Fruit fly (Drosophila melanogaster) whole organism, wandering third instar larva: ENCODE data around the gene CG10470.

ENCODE experiments used
- Abd-B ChIP-seq: fragments of >200 bp; optimal IDR thresholded peaks from 2 replicates; lab custom pipeline; 2017; ENCODE audit warnings: missing biosample characterization, missing genetic modification characterization
- CrebA ChIP-seq: fragments of 200-800 bp; sonication (Bioruptor generic); optimal IDR thresholded peaks from 2 replicates; lab custom pipeline; 2016; ENCODE audit warnings: missing biosample characterization, mild to moderate bottlenecking, missing genetic modification characterization, borderline replicate concordance
- Dfd ChIP-seq: fragments of >200 bp; optimal IDR thresholded peaks from 2 replicates; lab custom pipeline; 2017; ENCODE audit warnings: missing biosample characterization, missing genetic modification characterization
- Dif ChIP-seq: fragments of 200-275, 200-300 bp; sonication (Bioruptor generic); optimal IDR thresholded peaks from 2 replicates; lab custom pipeline; 2018; ENCODE audit warnings: missing biosample characterization, missing genetic modification characterization; ENCODE audit not compliant: partially characterized antibody
- Hnf4 ChIP-seq: fragments of 200-800 bp; sonication (Bioruptor generic); optimal IDR thresholded peaks from 2 replicates; lab custom pipeline; 2016; ENCODE audit warnings: missing biosample characterization, mild to moderate bottlenecking, missing genetic modification characterization
- Hr78 ChIP-seq: fragments of >200 bp; optimal IDR thresholded peaks from 2 replicates; lab custom pipeline; 2017; ENCODE audit warnings: missing biosample characterization, missing genetic modification characterization
- Hr83 ChIP-seq: fragments of 200-300 bp; sonication (Bioruptor generic); optimal IDR thresholded peaks from 2 replicates; lab custom pipeline; 2016; ENCODE audit warnings: missing biosample characterization, mild to moderate bottlenecking, missing genetic modification characterization, moderate library complexity; ENCODE audit not compliant: poor library complexity, severe bottlenecking
- Rel ChIP-seq, 2 experiments: fragments of 200-800 bp; sonication (Bioruptor generic) in 1 of 2; optimal IDR thresholded peaks; 2 replicates in 1 of 2; 3 replicates in 1 of 2; lab custom pipeline; 2016 to 2019; ENCODE audit warnings: mild to moderate bottlenecking in 2 of 2, missing biosample characterization in 2 of 2, missing genetic modification characterization in 2 of 2, moderate library complexity in 1 of 2
- Sp1 ChIP-seq: fragments of 200-800 bp; sonication (Bioruptor generic); optimal IDR thresholded peaks from 3 replicates; lab custom pipeline; 2019; ENCODE audit warnings: missing biosample characterization, mild to moderate bottlenecking, missing genetic modification characterization, moderate library complexity
- Vsx2 ChIP-seq: fragments of 200-300, 225-300 bp; sonication (Bioruptor generic); optimal IDR thresholded peaks from 2 replicates; lab custom pipeline; 2018; ENCODE audit warnings: missing biosample characterization, missing genetic modification characterization; ENCODE audit not compliant: partially characterized antibody
- brk ChIP-seq: fragments of 200-800 bp; sonication (Bioruptor generic); optimal IDR thresholded peaks from 2 replicates; lab custom pipeline; 2016; ENCODE audit warnings: missing biosample characterization, mild to moderate bottlenecking, missing genetic modification characterization
- dl ChIP-seq, 2 experiments: fragments of 175-275, 200-275 bp in 1 of 2; fragments of 200-275 bp in 1 of 2; sonication (Bioruptor generic); optimal IDR thresholded peaks; lab custom pipeline; 2018; ENCODE audit warnings: mild to moderate bottlenecking in 2 of 2, missing biosample characterization in 2 of 2, missing genetic modification characterization in 2 of 2, moderate library complexity in 2 of 2; ENCODE audit not compliant: partially characterized antibody in 2 of 2, insufficient read depth in 1 of 2
- dmrt93B ChIP-seq: fragments of 200-800 bp; sonication (Bioruptor generic); optimal IDR thresholded peaks from 2 replicates; lab custom pipeline; 2018; ENCODE audit warnings: missing biosample characterization, mild to moderate bottlenecking, missing genetic modification characterization
- dsf ChIP-seq: sonication (Bioruptor generic); optimal IDR thresholded peaks from 2 replicates; lab custom pipeline; 2016; ENCODE audit warnings: missing biosample characterization, missing genetic modification characterization, borderline replicate concordance
- ey ChIP-seq: fragments of 200-800 bp; sonication (Bioruptor generic); optimal IDR thresholded peaks from 2 replicates; lab custom pipeline; 2016; ENCODE audit warnings: missing biosample characterization, missing genetic modification characterization
- foxo ChIP-seq, 2 experiments: fragments of 200-800 bp; sonication (Bioruptor generic); optimal IDR thresholded peaks; 2 replicates in 1 of 2; 3 replicates in 1 of 2; lab custom pipeline; 2016 to 2017; ENCODE audit warnings: missing biosample characterization in 2 of 2, missing genetic modification characterization in 2 of 2
- h ChIP-seq: fragments of 200-800 bp; sonication (Bioruptor generic); optimal IDR thresholded peaks from 3 replicates; lab custom pipeline; 2016; ENCODE audit warnings: missing biosample characterization, mild to moderate bottlenecking, missing genetic modification characterization
- jim ChIP-seq: fragments of 175-275, 200-325 bp; sonication (Bioruptor generic); optimal IDR thresholded peaks from 2 replicates; lab custom pipeline; 2016; ENCODE audit warnings: missing biosample characterization, mild to moderate bottlenecking, missing genetic modification characterization
- lola ChIP-seq: fragments of >200 bp; optimal IDR thresholded peaks from 2 replicates; lab custom pipeline; 2017; ENCODE audit warnings: missing biosample characterization, missing genetic modification characterization
- pan ChIP-seq: fragments of >200 bp; optimal IDR thresholded peaks from 2 replicates; lab custom pipeline; 2017
- psq ChIP-seq: fragments of 200-800 bp; sonication (Bioruptor generic); optimal IDR thresholded peaks from 3 replicates; lab custom pipeline; 2017; ENCODE audit warnings: missing biosample characterization, mild to moderate bottlenecking, missing genetic modification characterization, moderate library complexity
- sage ChIP-seq: fragments of 200-800 bp; sonication (Bioruptor generic); optimal IDR thresholded peaks from 2 replicates; lab custom pipeline; 2016; ENCODE audit warnings: missing biosample characterization, mild to moderate bottlenecking, missing genetic modification characterization
- sv ChIP-seq: fragments of 200-800 bp; sonication (Bioruptor generic); optimal IDR thresholded peaks from 3 replicates; lab custom pipeline; 2016; ENCODE audit warnings: missing biosample characterization, missing genetic modification characterization
- tai ChIP-seq: sonication (Bioruptor generic); optimal IDR thresholded peaks from 2 replicates; lab custom pipeline; 2016; ENCODE audit warnings: missing biosample characterization, missing genetic modification characterization
- usp ChIP-seq: fragments of >200 bp; optimal IDR thresholded peaks from 2 replicates; lab custom pipeline; 2017; ENCODE audit warnings: missing biosample characterization, missing genetic modification characterization
- woc ChIP-seq: sonication (Bioruptor generic); optimal IDR thresholded peaks from 2 replicates; lab custom pipeline; 2016; ENCODE audit warnings: missing biosample characterization, mild to moderate bottlenecking, missing genetic modification characterization

CG10470 gene

DNA sequence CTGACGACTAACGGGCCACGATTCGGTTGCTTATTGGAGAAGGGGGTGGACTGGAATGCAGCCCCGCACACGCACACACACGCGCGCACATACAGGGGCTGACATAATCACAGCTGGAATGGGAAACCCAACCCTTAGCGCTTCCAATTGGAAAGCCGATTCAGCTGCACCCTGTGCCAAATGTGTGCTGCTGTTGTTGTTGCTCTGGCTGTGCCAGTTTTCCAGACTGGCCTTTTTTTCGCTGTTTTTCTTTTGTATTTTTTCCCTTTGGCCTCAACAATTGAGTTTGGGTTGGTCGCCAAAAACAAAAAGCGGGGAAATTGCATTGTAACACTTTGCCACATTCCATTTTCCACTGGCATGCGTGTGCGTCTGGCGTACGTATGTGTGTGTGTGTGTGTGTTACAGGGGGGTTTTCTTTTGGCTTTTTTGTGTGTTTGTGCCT lies 34.5 kb downstream of the CG10470 start:
- TF ChIP-seq Vsx2 (GFP tag; lab: Kevin White, UChicago) (no peak), Dfd (GFP tag; lab: Kevin White, UChicago) (peak; percentile 60), tai (GFP tag; lab: Kevin White, UChicago) (no peak), brk (GFP tag; lab: Kevin White, UChicago) (no peak), usp (GFP tag; lab: Kevin White, UChicago) (no peak)

DNA sequence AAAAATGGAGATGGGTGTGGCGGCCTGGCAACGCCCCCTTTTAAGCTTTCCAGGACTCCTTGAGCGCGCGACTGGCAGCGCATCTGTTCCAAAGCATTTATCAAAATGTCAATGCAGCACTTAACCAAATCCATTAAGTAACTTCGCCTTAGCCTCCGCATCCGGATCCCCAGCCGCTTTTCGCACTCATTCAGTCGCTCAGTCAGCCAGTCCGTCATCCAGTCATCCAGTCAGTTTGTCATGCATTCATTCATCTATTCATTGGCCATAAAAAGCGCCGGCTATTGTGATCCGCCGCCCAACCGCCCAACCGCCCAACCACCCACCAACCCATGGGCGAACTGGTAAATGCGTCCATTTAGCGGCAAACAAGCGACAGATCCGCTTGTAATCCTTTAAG lies 40.0 kb downstream of the CG10470 start:
- TF ChIP-seq dsf (GFP tag; lab: Kevin White, UChicago), result no peak
- TF ChIP-seq dmrt93B (GFP tag; lab: Kevin White, UChicago), result no peak
- no peak for TF ChIP-seq pan (lab: Kevin White, UChicago)
- no peak for TF ChIP-seq brk (GFP tag; lab: Kevin White, UChicago)
- TF ChIP-seq Dif (GFP tag; lab: Kevin White, UChicago), result no peak
- TF ChIP-seq Abd-B (GFP tag; lab: Kevin White, UChicago), result no peak
- no peak for TF ChIP-seq jim
- TF ChIP-seq woc (GFP tag; lab: Kevin White, UChicago), result no peak
- no peak for TF ChIP-seq dl (GFP tag; optimal IDR thresholded peaks at IDR 0.05; lab: Kevin White, UChicago; ENCODE audit: insufficient read depth in 1 of 2, partially characterized antibody in 2 of 2)
- no peak for TF ChIP-seq usp (GFP tag; lab: Kevin White, UChicago)
- no peak for TF ChIP-seq Rel (GFP tag; optimal IDR thresholded peaks at IDR 0.05; lab: Kevin White, UChicago)
- no peak for TF ChIP-seq Rel (tag; optimal IDR thresholded peaks at IDR 0.05; lab: Kevin White, UChicago)
- no peak for TF ChIP-seq psq (GFP tag; lab: Kevin White, UChicago)
- TF ChIP-seq, all 38 proteins: peak for 0

DNA sequence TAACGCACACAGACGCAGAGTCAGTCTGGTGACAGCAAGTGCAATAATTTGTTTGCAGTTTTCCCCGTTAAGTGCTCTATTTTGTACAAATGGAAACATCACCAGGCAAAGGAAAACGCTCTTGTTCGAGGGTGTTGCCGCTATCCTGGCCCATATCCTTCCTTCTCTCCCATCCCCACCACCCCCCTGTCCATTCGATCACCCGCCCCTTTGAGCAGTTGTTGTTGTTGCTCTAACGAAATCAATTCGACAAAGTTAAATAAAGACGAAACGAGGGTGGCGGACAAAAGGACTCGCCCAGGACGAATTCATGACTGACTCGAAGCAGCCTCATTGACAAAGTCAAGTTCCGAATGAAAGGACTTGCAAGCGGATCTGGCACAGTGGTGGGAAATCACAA lies 40.5 kb downstream of the CG10470 start:
- TF ChIP-seq sv (GFP tag; lab: Kevin White, UChicago) (no peak), CrebA (GFP tag; lab: Kevin White, UChicago) (no peak), pan (lab: Kevin White, UChicago) (no peak), brk (GFP tag; lab: Kevin White, UChicago) (no peak), dsf (GFP tag; lab: Kevin White, UChicago) (no peak), Hr78 (GFP tag; lab: Kevin White, UChicago) (no peak), h (no peak), lola (GFP tag; lab: Kevin White, UChicago) (no peak), dmrt93B (GFP tag; lab: Kevin White, UChicago) (no peak)

DNA sequence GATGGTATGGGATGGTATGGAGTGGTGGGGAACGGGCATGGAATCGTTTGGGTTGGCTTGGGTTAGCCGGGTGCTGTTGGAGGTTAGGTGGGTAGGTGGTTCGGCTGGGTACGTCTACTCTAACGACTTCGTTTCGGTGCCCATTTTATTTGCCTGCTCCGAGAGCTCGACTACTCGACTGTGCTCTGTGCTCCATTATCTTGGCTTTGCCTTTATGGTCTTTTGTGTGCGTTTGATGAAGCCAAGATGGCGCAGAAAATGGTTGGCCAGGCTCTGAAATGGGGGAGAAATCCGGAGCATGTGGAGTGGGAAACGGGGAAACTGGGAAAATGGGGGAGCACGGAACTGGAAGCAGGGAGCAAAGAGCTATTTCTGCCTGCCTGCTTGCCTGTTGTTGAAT lies 45.0 kb downstream of the CG10470 start:
- TF ChIP-seq CrebA (GFP tag; lab: Kevin White, UChicago) (no peak), sage (GFP tag; lab: Kevin White, UChicago) (no peak), ey (no peak), Hr78 (GFP tag; lab: Kevin White, UChicago) (no peak), tai (GFP tag; lab: Kevin White, UChicago) (no peak), dl (GFP tag; optimal IDR thresholded peaks at IDR 0.05; lab: Kevin White, UChicago; ENCODE audit: insufficient read depth in 1 of 2, partially characterized antibody in 2 of 2) (no peak), dsf (GFP tag; lab: Kevin White, UChicago) (no peak)

DNA sequence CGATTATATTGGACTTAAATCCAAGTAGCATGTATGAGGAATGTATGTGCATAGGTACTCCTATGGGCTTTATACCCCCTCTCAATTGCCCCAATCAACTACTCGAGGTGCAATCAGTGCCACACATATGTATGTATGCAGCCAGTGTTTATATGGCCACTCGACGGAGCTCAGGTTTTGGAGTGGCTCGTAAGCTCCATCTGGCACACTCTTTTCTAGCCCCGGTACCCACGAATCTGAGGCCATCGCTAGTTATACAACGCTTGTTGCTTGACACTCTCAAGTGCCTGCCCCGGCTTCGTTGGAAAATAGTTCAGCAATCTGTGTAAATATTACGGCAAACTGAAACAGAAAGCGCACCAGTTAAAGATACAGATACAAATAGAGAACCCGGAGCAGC lies 47.5 kb downstream of the CG10470 start:
- TF ChIP-seq h (no peak), Hr83 (no peak), ey (no peak), Dif (GFP tag; lab: Kevin White, UChicago) (no peak), tai (GFP tag; lab: Kevin White, UChicago) (no peak), Vsx2 (GFP tag; lab: Kevin White, UChicago) (no peak), foxo (GFP tag; optimal IDR thresholded peaks at IDR 0.05; lab: Kevin White, UChicago) (no peak), Hnf4 (GFP tag; lab: Kevin White, UChicago) (no peak), Dfd (GFP tag; lab: Kevin White, UChicago) (no peak), woc (GFP tag; lab: Kevin White, UChicago) (no peak), dmrt93B (GFP tag; lab: Kevin White, UChicago) (no peak), Sp1 (GFP tag; lab: Kevin White, UChicago) (no peak)

DNA sequence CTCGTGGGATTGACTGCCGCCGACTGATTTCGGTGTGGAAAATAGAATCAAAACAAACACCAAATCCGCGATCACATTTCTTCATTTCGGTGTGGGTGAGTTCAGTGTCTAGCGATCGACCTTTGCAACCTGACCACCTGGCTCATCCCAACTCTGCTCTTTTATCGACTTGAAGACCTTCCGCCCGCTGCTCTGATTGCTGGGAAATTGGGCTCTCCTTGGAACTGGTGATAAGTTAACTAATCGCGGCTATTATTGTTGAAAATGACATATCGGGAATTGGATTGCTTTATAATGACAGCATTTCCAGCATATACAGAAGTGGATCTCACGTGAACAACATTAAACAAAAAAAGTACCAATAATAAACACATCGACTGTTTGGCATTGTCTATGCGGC lies 48.5 kb downstream of the CG10470 start:
- TF ChIP-seq dmrt93B (GFP tag; lab: Kevin White, UChicago) (no peak), tai (GFP tag; lab: Kevin White, UChicago) (no peak)
- TF ChIP-seq, all 38 proteins: peak for 0
